Worm (Caenorhabditis elegans) whole organism, L1 larva: Measurements from ENCODE around the gene sec-6.

Experiments used
- C04F5.9 ChIP-seq: sonication (generic microtip); optimal IDR thresholded peaks from 2 replicates; lab custom pipeline; 2016; ENCODE audit warnings: missing genetic modification characterization, missing compliant biosample characterization
- Y116A8C.19 ChIP-seq: sonication (generic microtip); optimal IDR thresholded peaks from 2 replicates; lab custom pipeline; 2016; ENCODE audit warnings: missing compliant biosample characterization, missing genetic modification characterization, borderline replicate concordance
- alr-1 ChIP-seq: fragments of 200-800 bp; sonication (Bioruptor generic); optimal IDR thresholded peaks from 2 replicates; lab custom pipeline; 2018; ENCODE audit warnings: borderline replicate concordance, mild to moderate bottlenecking, missing genetic modification characterization, missing compliant biosample characterization
- ceh-82 ChIP-seq, 3 experiments: fragments of 150-350 bp in 1 of 3; sonication (generic microtip) in 2 of 3; optimal IDR thresholded peaks; 2 replicates each; lab custom pipeline; 2014 to 2017; ENCODE audit warnings: missing biosample characterization in 3 of 3, missing genetic modification characterization in 3 of 3
- ceh-88 ChIP-seq: fragments of 200-800 bp; sonication (Bioruptor generic); IDR thresholded peaks from 2 replicates; pipeline ENCODE4 v1.3.6; 2022; ENCODE audit warnings: missing genetic modification characterization, missing compliant biosample characterization
- ceh-90 ChIP-seq: sonication (generic microtip); optimal IDR thresholded peaks from 2 replicates; lab custom pipeline; 2016; ENCODE audit warnings: missing genetic modification characterization, missing compliant biosample characterization
- dpl-1 ChIP-seq, 3 experiments: fragments of 150-350 bp in 2 of 3; sonication (generic microtip) in 1 of 3; optimal IDR thresholded peaks; 2 replicates each; lab custom pipeline; 2014 to 2017; ENCODE audit warnings: missing biosample characterization in 3 of 3, missing genetic modification characterization in 3 of 3, missing genetic modification reagents in 3 of 3
- dsc-1 ChIP-seq: sonication (generic microtip); optimal IDR thresholded peaks from 2 replicates; lab custom pipeline; 2016; ENCODE audit warnings: mild to moderate bottlenecking, missing genetic modification characterization, missing compliant biosample characterization
- efl-1 ChIP-seq, 4 experiments: fragments of 150-350 bp; optimal IDR thresholded peaks in 3 of 4; peaks in 1 of 4; 1 replicate in 1 of 4; 2 replicates in 3 of 4; lab custom pipeline; 2014; ENCODE audit warnings: missing biosample characterization in 2 of 4, missing genetic modification characterization in 2 of 4, missing genetic modification reagents in 2 of 4
- egl-13 ChIP-seq: sonication (generic microtip); optimal IDR thresholded peaks from 2 replicates; lab custom pipeline; 2016; ENCODE audit warnings: missing genotype, missing genetic modification reagents, missing genetic modification characterization, missing compliant biosample characterization
- egl-27 ChIP-seq, 2 experiments: fragments of 150-350 bp in 1 of 2; sonication (generic microtip); optimal IDR thresholded peaks; 3 replicates each; lab custom pipeline; 2017 to 2018; ENCODE audit warnings: missing biosample characterization in 2 of 2, missing genetic modification characterization in 2 of 2, missing genetic modification reagents in 2 of 2
- elt-2 ChIP-seq: sonication (generic microtip); optimal IDR thresholded peaks from 2 replicates; lab custom pipeline; 2016; ENCODE audit warnings: missing genetic modification characterization, mild to moderate bottlenecking, inconsistent platforms, missing compliant biosample characterization, missing genetic modification reagents
- fkh-8 ChIP-seq: sonication (generic microtip); optimal IDR thresholded peaks from 2 replicates; lab custom pipeline; 2016; ENCODE audit warnings: mild to moderate bottlenecking, missing genetic modification characterization, missing compliant biosample characterization
- fos-1 ChIP-seq: fragments of 150-350 bp; optimal IDR thresholded peaks from 2 replicates; lab custom pipeline; 2014; ENCODE audit warnings: missing biosample characterization, missing genetic modification characterization
- grh-1 ChIP-seq: fragments of 200-800 bp; sonication (Bioruptor generic); IDR thresholded peaks from 2 replicates; pipeline ENCODE4 v1.3.6; 2022; ENCODE audit warnings: missing genetic modification reagents, missing genetic modification characterization, missing compliant biosample characterization
- hlh-4 ChIP-seq: sonication (generic microtip); optimal IDR thresholded peaks from 2 replicates; lab custom pipeline; 2016; ENCODE audit warnings: mild to moderate bottlenecking, missing genetic modification characterization, missing compliant biosample characterization
- irx-1 ChIP-seq: sonication (generic microtip); optimal IDR thresholded peaks from 2 replicates; lab custom pipeline; 2016; ENCODE audit warnings: missing genetic modification characterization, missing compliant biosample characterization
- isw-1 ChIP-seq: fragments of 200-800 bp; sonication (Bioruptor generic); IDR thresholded peaks from 2 replicates; pipeline ENCODE4 v1.3.6; 2022; ENCODE audit warnings: missing genetic modification characterization, missing compliant biosample characterization
- lin-13 ChIP-seq: fragments of 150-350 bp; optimal IDR thresholded peaks from 2 replicates; lab custom pipeline; 2014; ENCODE audit warnings: missing biosample characterization, missing genetic modification reagents, missing genetic modification characterization
- lin-15B ChIP-seq: fragments of 150-350 bp; sonication (generic microtip); optimal IDR thresholded peaks from 3 replicates; lab custom pipeline; 2014; ENCODE audit warnings: missing biosample characterization, missing genetic modification characterization
- lin-35 ChIP-seq, 2 experiments: fragments of 150-350 bp; optimal IDR thresholded peaks; 2 replicates each; lab custom pipeline; 2014; ENCODE audit warnings: missing biosample characterization in 2 of 2, missing genetic modification characterization in 2 of 2, missing genetic modification reagents in 2 of 2
- mdl-1 ChIP-seq, 2 experiments: fragments of 150-350 bp; optimal IDR thresholded peaks; 2 replicates each; lab custom pipeline; 2014 to 2017; ENCODE audit warnings: missing biosample characterization in 2 of 2, missing genetic modification characterization in 2 of 2, inconsistent platforms in 1 of 2
- mep-1 ChIP-seq: fragments of 150-350 bp; optimal IDR thresholded peaks from 2 replicates; lab custom pipeline; 2014; ENCODE audit warnings: missing biosample characterization, missing genetic modification characterization
- nhr-12 ChIP-seq: sonication (generic microtip); optimal IDR thresholded peaks from 2 replicates; lab custom pipeline; 2017; ENCODE audit warnings: missing biosample characterization, missing genetic modification characterization
- nhr-19 ChIP-seq: fragments of 200-800 bp; sonication (Bioruptor generic); conservative IDR thresholded peaks from 2 replicates; pipeline ENCODE4 v1.3.6; 2022; ENCODE audit warnings: missing genetic modification characterization, missing compliant biosample characterization
- nhr-28 ChIP-seq: fragments of 150-350 bp; optimal IDR thresholded peaks from 2 replicates; lab custom pipeline; 2014; ENCODE audit warnings: missing biosample characterization, missing genetic modification characterization
- nhr-47 ChIP-seq: sonication (generic microtip); optimal IDR thresholded peaks from 2 replicates; lab custom pipeline; 2016; ENCODE audit warnings: mild to moderate bottlenecking, missing genetic modification characterization, moderate library complexity, missing compliant biosample characterization
- nhr-76 ChIP-seq: sonication (generic microtip); optimal IDR thresholded peaks from 2 replicates; lab custom pipeline; 2017; ENCODE audit warnings: missing biosample characterization, missing genetic modification characterization
- nhr-77 ChIP-seq: fragments of 150-350 bp; optimal IDR thresholded peaks from 2 replicates; lab custom pipeline; 2014; ENCODE audit warnings: missing biosample characterization, missing genetic modification characterization
- nhr-85 ChIP-seq: sonication (generic microtip); peaks from one replicate; lab custom pipeline; 2016; ENCODE audit warnings: missing genetic modification characterization, inconsistent platforms, missing compliant biosample characterization
- pqm-1 ChIP-seq: sonication (generic microtip); optimal IDR thresholded peaks from 3 replicates; lab custom pipeline; 2017; ENCODE audit warnings: missing biosample characterization, missing genetic modification characterization
- rnt-1 ChIP-seq: sonication (generic microtip); optimal IDR thresholded peaks from 2 replicates; lab custom pipeline; 2016; ENCODE audit warnings: mild to moderate bottlenecking, missing genetic modification characterization, moderate library complexity, missing compliant biosample characterization
- snu-23 ChIP-seq: sonication (generic microtip); optimal IDR thresholded peaks from 2 replicates; lab custom pipeline; 2016; ENCODE audit warnings: missing genetic modification characterization, missing compliant biosample characterization
- sptf-1 ChIP-seq: fragments of 150-350 bp; optimal IDR thresholded peaks from 2 replicates; lab custom pipeline; 2014; ENCODE audit warnings: missing biosample characterization, missing genetic modification characterization
- swsn-7 ChIP-seq: sonication (generic microtip); optimal IDR thresholded peaks from 2 replicates; lab custom pipeline; 2016; ENCODE audit warnings: missing genetic modification characterization, missing compliant biosample characterization
- tlp-1 ChIP-seq: fragments of 150-350 bp; optimal IDR thresholded peaks from 2 replicates; lab custom pipeline; 2014; ENCODE audit warnings: missing biosample characterization, missing genetic modification characterization
- unc-130 ChIP-seq: fragments of 150-350 bp; optimal IDR thresholded peaks from 2 replicates; lab custom pipeline; 2017; ENCODE audit warnings: missing biosample characterization, missing genetic modification characterization, inconsistent platforms
- unc-62 ChIP-seq: fragments of 150-350 bp; optimal IDR thresholded peaks from 2 replicates; lab custom pipeline; 2014; ENCODE audit warnings: missing biosample characterization, missing genetic modification reagents, missing genetic modification characterization
- vab-15 ChIP-seq: sonication (generic microtip); optimal IDR thresholded peaks from 2 replicates; lab custom pipeline; 2017; ENCODE audit warnings: missing genotype, mild to moderate bottlenecking, missing genetic modification characterization, missing compliant biosample characterization
- xbp-1 ChIP-seq: sonication (generic microtip); optimal IDR thresholded peaks from 2 replicates; lab custom pipeline; 2016; ENCODE audit warnings: missing genetic modification characterization, missing compliant biosample characterization
- ztf-4 ChIP-seq: fragments of 150-350 bp; optimal IDR thresholded peaks from 2 replicates; lab custom pipeline; 2014; ENCODE audit warnings: missing biosample characterization, missing genetic modification characterization

The sec-6 gene

DNA sequence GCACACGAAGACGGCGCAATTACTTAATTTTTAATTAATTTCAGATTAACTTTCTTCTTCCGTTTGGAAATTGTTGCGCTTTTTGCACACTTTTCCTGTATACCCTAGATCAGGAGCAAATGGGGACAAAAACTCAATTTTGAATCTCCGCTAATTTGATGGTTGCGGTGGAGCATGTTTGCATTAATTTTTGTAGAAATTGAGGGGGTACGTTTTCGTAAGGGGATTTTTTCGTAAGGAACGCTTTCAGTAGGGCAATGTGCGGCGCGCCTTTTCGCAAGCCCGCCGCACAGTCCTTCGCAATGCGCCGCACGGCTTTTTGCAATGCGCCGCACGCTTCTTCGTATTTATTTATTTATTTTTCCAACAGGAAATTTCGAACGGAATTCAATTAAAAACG is 13.0 kb upstream of the sec-6 start (continued):
- TF ChIP-seq swsn-7 (tag; lab: Kevin White, UChicago) (peak; percentile 74), dpl-1 (GFP tag; optimal IDR thresholded peaks at IDR 0.05; lab: Kevin White, UChicago) (peak; percentile 87 to 91 (median 90))

DNA sequence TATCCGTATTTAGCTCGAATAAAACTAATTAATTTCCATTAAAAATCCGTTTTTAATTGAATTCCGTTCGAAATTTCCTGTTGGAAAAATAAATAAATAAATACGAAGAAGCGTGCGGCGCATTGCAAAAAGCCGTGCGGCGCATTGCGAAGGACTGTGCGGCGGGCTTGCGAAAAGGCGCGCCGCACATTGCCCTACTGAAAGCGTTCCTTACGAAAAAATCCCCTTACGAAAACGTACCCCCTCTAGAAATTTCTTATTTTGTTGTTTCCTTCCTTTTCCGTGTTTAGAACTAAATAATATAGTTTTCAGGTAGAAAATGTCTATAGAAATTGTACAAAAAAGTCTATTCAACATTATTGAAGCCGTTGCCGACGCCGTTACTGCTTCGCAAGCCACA is 9.0 kb upstream of the sec-6 start, which contains the start of gene F09E5.8:
TSS of gene F09E5.8 (plus strand) at position 313 of the 400 bp plus-strand sequence.
- TF ChIP-seq ceh-88 = peak; percentile 42; the same call in 1 of the 2 replicates
- peak; percentile 41 for TF ChIP-seq isw-1 (GFP tag; lab: Robert Waterston, UW)
- peak; percentile 59 for TF ChIP-seq nhr-19 (GFP tag; lab: Robert Waterston, UW)
- peak; percentile 32; the same call in 1 of the 2 replicates for TF ChIP-seq grh-1

DNA sequence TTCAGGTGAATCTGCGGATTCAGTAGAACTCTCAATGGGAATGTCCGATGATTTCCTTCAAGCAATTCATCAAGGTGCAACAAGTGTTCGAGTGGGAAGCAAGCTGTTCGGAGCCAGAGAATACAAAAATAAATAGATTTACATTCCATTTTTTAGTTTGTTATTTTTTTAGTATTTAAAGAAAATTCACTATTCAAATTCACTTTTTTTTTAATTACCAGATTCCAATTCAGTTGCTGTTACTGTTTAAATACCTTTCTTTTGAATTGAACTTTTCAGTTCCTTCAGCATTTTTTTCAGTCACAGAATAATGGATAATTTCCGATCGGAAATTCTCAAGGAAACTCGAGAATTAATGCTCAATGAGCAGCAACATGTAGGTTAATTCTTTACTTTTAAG is 7.6 kb upstream of the sec-6 start, which contains the start of gene F09E5.7:
TSS of gene F09E5.7 (plus strand) at position 301 of the 400 bp plus-strand sequence.
- no peak for TF ChIP-seq fkh-8 (tag; lab: Kevin White, UChicago)
- TF ChIP-seq ztf-4 (tag; lab: Kevin White, UChicago) = no peak
- TF ChIP-seq, all 84 proteins: peak for 0

DNA sequence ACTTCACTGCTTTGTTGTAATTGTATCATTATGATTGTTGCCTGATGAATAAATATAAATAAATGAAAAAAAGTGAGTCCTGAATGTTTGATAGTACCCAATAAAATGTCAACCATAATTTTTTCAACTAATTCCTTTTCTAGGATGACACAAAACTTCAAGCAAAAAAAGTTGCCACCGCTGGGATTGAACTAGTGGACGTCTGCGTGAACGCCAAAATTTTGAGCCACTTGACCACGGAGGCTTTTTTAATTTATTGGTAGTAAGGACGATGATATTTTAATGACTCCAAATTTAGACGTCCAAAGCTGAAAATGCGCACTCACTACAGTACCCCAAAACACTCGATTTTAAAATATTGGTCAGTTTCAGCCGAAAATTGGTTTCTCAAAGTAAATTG is 5.7 kb upstream of the sec-6 start:
- TF ChIP-seq lin-13 (no peak), unc-62 (GFP tag; lab: Kevin White, UChicago) (no peak), efl-1 (optimal IDR thresholded peaks at IDR 0.05; lab: Kevin White, UChicago) (no peak), efl-1 (GFP tag; optimal IDR thresholded peaks at IDR 0.05 in 1 of 2; lab: Kevin White, UChicago) (peak in 1 of 2 experiments; percentile 44), lin-15B (tag; lab: Kevin White, UChicago) (no peak), snu-23 (GFP tag; lab: Kevin White, UChicago) (no peak), ceh-90 (tag; lab: Kevin White, UChicago) (no peak), mdl-1 (tag; optimal IDR thresholded peaks at IDR 0.05; lab: Kevin White, UChicago) (no peak), elt-2 (tag; lab: Kevin White, UChicago) (peak; percentile 10), unc-130 (tag; lab: Kevin White, UChicago) (no peak), ceh-82 (tag; optimal IDR thresholded peaks at IDR 0.05; lab: Kevin White, UChicago) (no peak)

DNA sequence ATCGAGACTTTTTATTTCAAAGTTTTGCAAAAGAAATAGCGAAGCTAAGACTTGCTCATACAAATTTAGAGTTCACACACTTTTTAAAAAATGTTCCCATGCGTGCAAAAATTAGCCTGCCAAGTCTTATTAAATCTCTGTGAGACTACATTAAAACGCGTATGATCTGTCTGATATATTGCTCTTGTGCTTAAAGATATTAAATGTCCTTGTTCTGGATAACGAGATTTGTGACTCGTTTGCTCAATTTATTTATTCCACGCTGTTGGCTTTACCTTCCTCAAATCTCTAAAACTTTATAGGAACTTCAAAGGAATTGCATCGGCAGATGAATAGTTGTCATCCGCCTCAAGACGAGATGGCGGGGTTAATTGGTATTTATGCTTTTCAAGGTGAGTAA is 4.0 kb upstream of the sec-6 start, which contains the start of gene srg-69:
TSS of gene srg-69 (plus strand) at position 301 of the 400 bp plus-strand sequence.
- TF ChIP-seq mdl-1 (tag; optimal IDR thresholded peaks at IDR 0.05; lab: Kevin White, UChicago) (no peak), rnt-1 (tag; lab: Kevin White, UChicago) (no peak), nhr-19 (GFP tag; lab: Robert Waterston, UW) (no peak), tlp-1 (tag; lab: Kevin White, UChicago) (no peak), fos-1 (no peak), mep-1 (no peak), Y116A8C.19 (tag; lab: Kevin White, UChicago) (no peak), ceh-90 (tag; lab: Kevin White, UChicago) (no peak), irx-1 (tag; lab: Kevin White, UChicago) (no peak), nhr-12 (tag; lab: Kevin White, UChicago) (no peak)

DNA sequence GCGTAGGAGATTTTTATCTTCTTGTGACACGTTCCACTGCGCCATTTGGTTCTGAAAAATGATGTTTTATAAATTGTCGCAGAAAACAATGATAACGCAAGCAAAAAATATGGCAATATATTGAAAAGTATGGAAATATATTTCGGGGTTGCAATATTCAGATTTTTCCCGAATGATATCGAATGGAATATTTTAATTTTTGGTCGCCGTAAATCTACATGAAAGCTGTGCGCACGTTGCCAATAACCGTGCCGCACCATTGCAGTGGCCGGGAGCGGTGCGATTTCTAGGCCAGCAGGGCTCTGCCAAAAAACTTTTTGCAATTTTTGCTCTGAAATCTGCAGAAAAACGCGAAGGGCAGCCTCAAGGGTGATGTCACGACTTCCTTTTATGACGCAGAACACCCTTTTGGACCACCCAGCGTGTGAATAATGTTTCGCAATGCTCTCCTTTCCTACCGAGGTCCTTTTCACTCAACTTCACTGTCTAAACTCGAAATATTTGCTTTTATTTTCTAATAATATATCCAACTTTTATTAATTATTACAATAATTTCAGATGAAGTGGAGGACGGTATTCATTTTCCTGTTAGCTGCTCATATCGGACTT is 1.1 kb upstream of the sec-6 start, which contains the start of the genes F09E5.11 and bmy-1:
TSS of gene F09E5.11 (minus strand) at position 51 of the 609 bp plus-strand sequence.
TSS of gene bmy-1 (plus strand) at position 559 of the 609 bp plus-strand sequence.
- TF ChIP-seq nhr-85 (peak; percentile 91), unc-130 (tag; lab: Kevin White, UChicago) (peak; percentile 64), egl-27 (tag; optimal IDR thresholded peaks at IDR 0.05; lab: Kevin White, UChicago) (no peak), pqm-1 (tag; lab: Kevin White, UChicago) (no peak), ceh-82 (tag; optimal IDR thresholded peaks at IDR 0.05; lab: Kevin White, UChicago) (peak; percentile 81 to 84 (median 82)), nhr-76 (tag; lab: Kevin White, UChicago) (no peak), vab-15 (tag; lab: Kevin White, UChicago) (peak; percentile 18), nhr-47 (tag; lab: Kevin White, UChicago) (peak; percentile 91), sptf-1 (tag; lab: Kevin White, UChicago) (no peak), egl-13 (tag; lab: Kevin White, UChicago) (peak; percentile 87), nhr-28 (tag; lab: Kevin White, UChicago) (no peak), tlp-1 (tag; lab: Kevin White, UChicago) (no peak), alr-1 (tag; lab: Kevin White, UChicago) (no peak), unc-62 (GFP tag; lab: Kevin White, UChicago) (no peak), nhr-77 (tag; lab: Kevin White, UChicago) (peak; percentile 70), lin-35 (GFP tag; optimal IDR thresholded peaks at IDR 0.05; lab: Kevin White, UChicago) (peak; percentile 74 to 79), C04F5.9 (tag; lab: Kevin White, UChicago) (peak; percentile 60), mdl-1 (tag; optimal IDR thresholded peaks at IDR 0.05; lab: Kevin White, UChicago) (peak in 1 of 2 experiments; percentile 26), dsc-1 (tag; lab: Kevin White, UChicago) (peak; percentile 85), hlh-4 (tag; lab: Kevin White, UChicago) (no peak), xbp-1 (tag; lab: Kevin White, UChicago) (peak; percentile 85), ztf-4 (tag; lab: Kevin White, UChicago) (no peak)
